Fruit fly (Drosophila melanogaster): ENCODE data around the gene UGP.

DNA sequence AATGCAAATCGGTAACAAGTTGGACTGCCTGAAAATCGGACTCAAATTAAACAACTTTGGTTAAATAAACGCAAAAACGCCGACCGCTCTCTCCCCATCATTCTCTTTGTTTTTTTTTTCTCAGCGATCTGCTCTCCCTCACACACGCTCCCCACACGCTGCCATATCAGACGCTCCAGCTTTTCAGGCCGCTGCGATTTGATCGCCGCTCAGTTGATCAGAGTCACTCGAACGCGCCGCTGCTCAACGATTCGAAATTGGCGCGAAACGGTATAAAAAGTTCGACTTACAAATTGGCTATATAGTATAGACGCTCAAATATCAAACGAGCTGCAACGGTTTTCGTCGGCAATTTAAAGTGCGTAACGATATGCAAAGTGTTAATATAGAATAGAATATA lies 18.5 kb downstream of the UGP start:
- TF ChIP-seq CG13204 (GFP tag; optimal IDR thresholded peaks at IDR 0.05) (no peak), CG17806 (tag; optimal IDR thresholded peaks at IDR 0.05) (no peak), Pif1A (GFP tag; optimal IDR thresholded peaks at IDR 0.05) (peak; percentile 10), Ets98B (GFP tag; IDR thresholded peaks at IDR 0.05) (peak; percentile 53; the same call in 1 of the 2 replicates), rn (GFP tag; IDR thresholded peaks at IDR 0.05) (no peak), CG8301 (tag; optimal IDR thresholded peaks at IDR 0.05) (no peak), CG10348 (GFP tag; IDR thresholded peaks at IDR 0.05) (no peak)
